Worm (Caenorhabditis elegans): ENCODE results near the gene srlf-18.

DNA sequence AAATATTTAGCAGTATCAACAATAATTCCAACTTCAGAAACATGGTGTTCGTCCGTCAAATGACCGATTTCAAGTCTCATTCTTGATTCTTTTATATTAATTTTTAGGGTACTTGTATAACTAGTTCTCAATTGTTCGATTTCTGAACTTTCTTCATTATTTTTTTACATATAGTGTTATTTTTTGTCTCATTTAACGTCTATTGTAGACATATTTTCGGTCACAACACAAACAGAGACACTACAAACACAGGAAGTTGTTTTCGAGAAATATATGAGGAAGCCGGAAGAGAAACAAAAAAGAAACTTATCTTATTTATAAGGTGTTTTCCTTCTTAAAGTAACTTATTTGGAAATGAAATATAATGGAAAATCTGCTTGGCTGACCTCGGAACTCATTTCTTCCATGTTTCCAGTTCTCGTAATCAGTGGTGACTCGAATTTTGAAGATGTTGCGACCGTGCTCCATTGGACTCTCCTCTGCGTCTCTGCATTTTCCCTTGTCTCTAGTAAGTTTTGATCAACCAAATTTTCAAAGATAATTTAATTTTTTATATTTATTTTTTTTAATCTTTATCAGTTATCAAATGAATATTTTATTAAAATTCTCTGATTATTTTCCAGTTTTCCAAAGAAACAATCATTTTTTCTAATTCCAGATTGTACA lies 47.5 kb downstream of the srlf-18 start, which contains the start of the genes F36H1.12 and lin-3:
- TF ChIP-seq ama-1 (optimal IDR thresholded peaks at IDR 0.05) (no peak), hmbx-1 (tag; optimal IDR thresholded peaks at IDR 0.05) (no peak), flt-1 (GFP tag; IDR thresholded peaks at IDR 0.05) (no peak), tra-4 (tag; optimal IDR thresholded peaks at IDR 0.05) (no peak)

Measured in whole organism, early embryonic.